Worm (Caenorhabditis elegans): ENCODE results near the gene H03A11.2.

- no peak for TF ChIP-seq cey-2 (tag; optimal IDR thresholded peaks at IDR 0.05; ENCODE audit: borderline replicate concordance, insufficient read depth)
- TF ChIP-seq lsy-2 (tag; optimal IDR thresholded peaks at IDR 0.05), result no peak
- no peak for TF ChIP-seq pha-4 (GFP tag; IDR thresholded peaks at IDR 0.05)
- peak; percentile 65 for TF ChIP-seq pha-4 (tag; optimal IDR thresholded peaks at IDR 0.05)
- no peak for TF ChIP-seq jun-1 (tag; optimal IDR thresholded peaks at IDR 0.05)
- no peak for TF ChIP-seq lin-39 (tag; optimal IDR thresholded peaks at IDR 0.05)
- TF ChIP-seq snpc-4 (tag; optimal IDR thresholded peaks at IDR 0.05), result no peak
- TF ChIP-seq nhr-48 (tag; optimal IDR thresholded peaks at IDR 0.05), result no peak
- peak; percentile 54 for TF ChIP-seq nhr-28 (tag; optimal IDR thresholded peaks at IDR 0.05)
- TF ChIP-seq nhr-10 (tag; optimal IDR thresholded peaks at IDR 0.05), result no peak
- TF ChIP-seq nhr-11 (tag; optimal IDR thresholded peaks at IDR 0.05), result no peak
- TF ChIP-seq D1046.2 (GFP tag; IDR thresholded peaks at IDR 0.05), result no peak
- no peak for TF ChIP-seq daf-16 (GFP tag; optimal IDR thresholded peaks at IDR 0.05)
- TF ChIP-seq daf-16 (tag; optimal IDR thresholded peaks at IDR 0.05), result peak; percentile 65
- no peak for TF ChIP-seq hif-1 (tag; optimal IDR thresholded peaks at IDR 0.05)
Observed at ce11 chrX:15246595-15246994, 16.1 kb upstream of the H03A11.2 start.
